Worm (Caenorhabditis elegans): Measurements from ENCODE around the gene dhp-2.

dhp-2 gene

ce11 chrIV:9994895-9995394 lies 17.0 kb downstream of the dhp-2 start, which contains the start of gene uba-1 (continued):
- TF ChIP-seq unc-130 (GFP tag; optimal IDR thresholded peaks at IDR 0.05), result peak; percentile 55
- TF ChIP-seq attf-5 (GFP tag; optimal IDR thresholded peaks at IDR 0.05), result peak; percentile 45
- peak; percentile 94 for TF ChIP-seq madf-6 (GFP tag; IDR thresholded peaks at IDR 0.05)
- peak; percentile 73; the same call in 1 of the 2 replicates for TF ChIP-seq ceh-91 (GFP tag; IDR thresholded peaks at IDR 0.05)
- TF ChIP-seq ceh-27 (GFP tag; optimal IDR thresholded peaks at IDR 0.05), result peak; percentile 46
- no peak for TF ChIP-seq Y79H2A.3 (GFP tag; conservative IDR thresholded peaks at IDR 0.05)
- TF ChIP-seq dox-1 (GFP tag; IDR thresholded peaks at IDR 0.05), result peak; percentile 76
- no peak for TF ChIP-seq Y53F4B.3 (GFP tag; IDR thresholded peaks at IDR 0.05)
- no peak for TF ChIP-seq zfh-2 (GFP tag; conservative IDR thresholded peaks at IDR 0.05)
- TF ChIP-seq F33H1.4 (GFP tag; IDR thresholded peaks at IDR 0.05), result peak; percentile 67
- peak; percentile 36 for TF ChIP-seq hrde-1 (tag; optimal IDR thresholded peaks at IDR 0.05; ENCODE audit: borderline replicate concordance)
- peak; percentile 31 for TF ChIP-seq ztf-22 (GFP tag; optimal IDR thresholded peaks at IDR 0.05)
- TF ChIP-seq egl-44 (GFP tag; IDR thresholded peaks at IDR 0.05), result no peak
- peak; percentile 35 for TF ChIP-seq chd-7 (tag; optimal IDR thresholded peaks at IDR 0.05)
- TF ChIP-seq bed-2 (GFP tag; IDR thresholded peaks at IDR 0.05), result no peak
- peak; percentile 70 for TF ChIP-seq lsl-1 (GFP tag; optimal IDR thresholded peaks at IDR 0.05)
- no peak for TF ChIP-seq him-1 (tag; optimal IDR thresholded peaks at IDR 0.05)
- peak; percentile 59 for TF ChIP-seq F23B12.7 (tag; optimal IDR thresholded peaks at IDR 0.05; ENCODE audit: insufficient read depth)
- TF ChIP-seq madf-3 (GFP tag; IDR thresholded peaks at IDR 0.05), result no peak
- peak; percentile 71; the same call in 1 of the 2 replicates for TF ChIP-seq ekl-4 (GFP tag; IDR thresholded peaks at IDR 0.05)

ce11 chrIV:9998487-9999218 lies 20.7 kb downstream of the dhp-2 start, which contains the start of gene pyp-1:
pyp-1 (minus strand) TSS chrIV:9998925.
- TF ChIP-seq F55B11.4 (tag; optimal IDR thresholded peaks at IDR 0.05; ENCODE audit: borderline replicate concordance, insufficient read depth), result no peak
- TF ChIP-seq lsy-27 (tag; optimal IDR thresholded peaks at IDR 0.05; ENCODE audit: borderline replicate concordance, insufficient read depth), result no peak
- TF ChIP-seq F57A8.1 (GFP tag; optimal IDR thresholded peaks at IDR 0.05), result no peak
- no peak for TF ChIP-seq chd-7 (tag; optimal IDR thresholded peaks at IDR 0.05)
- TF ChIP-seq repo-1 (tag; optimal IDR thresholded peaks at IDR 0.05), result no peak
- peak; percentile 89 for TF ChIP-seq lsl-1 (GFP tag; optimal IDR thresholded peaks at IDR 0.05)
- TF ChIP-seq nhr-27 (tag; optimal IDR thresholded peaks at IDR 0.05), result no peak
- no peak for TF ChIP-seq nfya-1 (tag; optimal IDR thresholded peaks at IDR 0.05; ENCODE audit: borderline replicate concordance, insufficient read depth)
- TF ChIP-seq rcor-1 (GFP tag; IDR thresholded peaks at IDR 0.05), result 0 out of 2 replicates have a peak, but pooled peaks have one; percentile 24
- no peak for TF ChIP-seq ceh-58 (GFP tag; IDR thresholded peaks at IDR 0.05)
- TF ChIP-seq Y53G8AR.9 (GFP tag; conservative IDR thresholded peaks at IDR 0.05), result no peak
- no peak for TF ChIP-seq hmg-20 (GFP tag; IDR thresholded peaks at IDR 0.05)
- TF ChIP-seq somi-1 (GFP tag; optimal IDR thresholded peaks at IDR 0.05), result no peak
- no peak for TF ChIP-seq ztf-18 (tag; optimal IDR thresholded peaks at IDR 0.05)
- no peak for TF ChIP-seq athp-1 (tag; optimal IDR thresholded peaks at IDR 0.05)
- no peak for TF ChIP-seq ztf-26 (tag; optimal IDR thresholded peaks at IDR 0.05)
- peak; percentile 46; the same call in 1 of the 2 replicates for TF ChIP-seq F33H1.4 (GFP tag; IDR thresholded peaks at IDR 0.05)
- peak; percentile 8 for TF ChIP-seq F49E8.2 (tag; optimal IDR thresholded peaks at IDR 0.05; ENCODE audit: insufficient read depth)
- TF ChIP-seq egl-44 (GFP tag; IDR thresholded peaks at IDR 0.05), result no peak
- TF ChIP-seq pbrm-1 (GFP tag; IDR thresholded peaks at IDR 0.05), result 0 out of 2 replicates have a peak, but pooled peaks have one; percentile 10
- TF ChIP-seq efl-1 (GFP tag; optimal IDR thresholded peaks at IDR 0.05), result peak; percentile 27
- peak; percentile 98 for TF ChIP-seq madf-6 (GFP tag; IDR thresholded peaks at IDR 0.05)
- TF ChIP-seq C17E4.6 (GFP tag; IDR thresholded peaks at IDR 0.05), result no peak
- no peak for TF ChIP-seq die-1 (tag; optimal IDR thresholded peaks at IDR 0.05)
- TF ChIP-seq mcd-1 (GFP tag; IDR thresholded peaks at IDR 0.05), result 0 out of 2 replicates have a peak, but pooled peaks have one; percentile 4
- TF ChIP-seq B0035.1 (tag; optimal IDR thresholded peaks at IDR 0.05), result no peak
- TF ChIP-seq snpc-1.3 (tag; optimal IDR thresholded peaks at IDR 0.05; ENCODE audit: insufficient read depth), result no peak
- TF ChIP-seq madf-3 (GFP tag; IDR thresholded peaks at IDR 0.05), result no peak
- no peak for TF ChIP-seq cebp-1 (GFP tag; IDR thresholded peaks at IDR 0.05)
- peak; percentile 31 for TF ChIP-seq cebp-1 (tag; optimal IDR thresholded peaks at IDR 0.05)
